Fruit fly (Drosophila melanogaster): ENCODE results near the gene CG13031.

CG13031 gene

dm6 chr3L:16724561-16724960 lies at the start of gene CG13031:
Gene CG13031, plus strand, starts transcription at chr3L:16724861.
- TF ChIP-seq CG11762 (GFP tag; optimal IDR thresholded peaks at IDR 0.05; ENCODE audit: insufficient read depth) (no peak), Smox (GFP tag; optimal IDR thresholded peaks at IDR 0.05) (no peak), Sox15 (GFP tag; optimal IDR thresholded peaks at IDR 0.05) (no peak), Ets21C (GFP tag; optimal IDR thresholded peaks at IDR 0.05) (no peak), ss (GFP tag; optimal IDR thresholded peaks at IDR 0.05) (no peak)

- peak; percentile 54 for TF ChIP-seq CG3919 (GFP tag; optimal IDR thresholded peaks at IDR 0.05)
- no peak for TF ChIP-seq CG8319 (GFP tag; optimal IDR thresholded peaks at IDR 0.05)
These were observed 45.1 kb upstream of the CG13031 start for dm6 chr3L:16679492-16680120.

dm6 chr3L:16682371-16682770 lies 42.3 kb upstream of the CG13031 start:
- TF ChIP-seq vri (GFP tag; optimal IDR thresholded peaks at IDR 0.05) (peak; percentile 91), Eip93F (GFP tag; optimal IDR thresholded peaks at IDR 0.05) (peak; percentile 60), Sox14 (GFP tag; optimal IDR thresholded peaks at IDR 0.05) (no peak)

- TF ChIP-seq achi (GFP tag; optimal IDR thresholded peaks at IDR 0.05) (peak; percentile 34), OdsH (GFP tag; optimal IDR thresholded peaks at IDR 0.05) (peak; percentile 9), CG32006 (GFP tag; optimal IDR thresholded peaks at IDR 0.05) (peak; percentile 70), spab (GFP tag; optimal IDR thresholded peaks at IDR 0.05) (no peak), Hr4 (GFP tag; optimal IDR thresholded peaks at IDR 0.05) (peak; percentile 64), Hr38 (GFP tag; optimal IDR thresholded peaks at IDR 0.05) (no peak), lz (GFP tag; optimal IDR thresholded peaks at IDR 0.05) (no peak), Smox (GFP tag; optimal IDR thresholded peaks at IDR 0.05) (no peak), Ets96B (tag; optimal IDR thresholded peaks at IDR 0.05) (no peak), fd85E (GFP tag; optimal IDR thresholded peaks at IDR 0.05) (no peak), Hr39 (GFP tag; optimal IDR thresholded peaks at IDR 0.05) (no peak), Sox102F (GFP tag; optimal IDR thresholded peaks at IDR 0.05) (no peak), Met (GFP tag; optimal IDR thresholded peaks at IDR 0.05) (no peak), CG3032 (tag; optimal IDR thresholded peaks at IDR 0.05) (no peak), Eip93F (GFP tag; optimal IDR thresholded peaks at IDR 0.05) (no peak), Ets21C (GFP tag; optimal IDR thresholded peaks at IDR 0.05) (no peak), CG6276 (GFP tag; optimal IDR thresholded peaks at IDR 0.05) (no peak), CG7368 (GFP tag; optimal IDR thresholded peaks at IDR 0.05) (no peak), Blimp-1 (GFP tag; optimal IDR thresholded peaks at IDR 0.05) (no peak), CG6163 (GFP tag; IDR thresholded peaks at IDR 0.05) (no peak), CG10669 (GFP tag; optimal IDR thresholded peaks at IDR 0.05) (no peak), salr (GFP tag; optimal IDR thresholded peaks at IDR 0.05) (no peak), esn (GFP tag; optimal IDR thresholded peaks at IDR 0.05) (no peak), dsx (GFP tag; optimal IDR thresholded peaks at IDR 0.05; ENCODE audit: poor library complexity, severe bottlenecking) (no peak), CG11762 (GFP tag; optimal IDR thresholded peaks at IDR 0.05; ENCODE audit: insufficient read depth) (no peak), CG16779 (tag; optimal IDR thresholded peaks at IDR 0.05) (no peak), CG11294 (GFP tag; IDR thresholded peaks at IDR 0.05) (no peak), Sox14 (GFP tag; optimal IDR thresholded peaks at IDR 0.05) (peak; percentile 5), CG6792 (GFP tag; optimal IDR thresholded peaks at IDR 0.05) (no peak), CG6808 (GFP tag; optimal IDR thresholded peaks at IDR 0.05) (no peak), CG6854 (GFP tag; optimal IDR thresholded peaks at IDR 0.05) (no peak), Eip78C (GFP tag) (peak; percentile 35), CG1621 (tag; optimal IDR thresholded peaks at IDR 0.05) (no peak), Gug (GFP tag; IDR thresholded peaks at IDR 0.05) (peak; percentile 32; the same call in 1 of the 2 replicates), dac (GFP tag; optimal IDR thresholded peaks at IDR 0.05) (no peak), CG3919 (GFP tag; optimal IDR thresholded peaks at IDR 0.05) (no peak), acj6 (GFP tag; optimal IDR thresholded peaks at IDR 0.05) (no peak), Eip75B (GFP tag; optimal IDR thresholded peaks at IDR 0.05) (no peak), pdm3 (GFP tag; optimal IDR thresholded peaks at IDR 0.05) (peak; percentile 26), CG10631 (GFP tag; optimal IDR thresholded peaks at IDR 0.05) (peak; percentile 51), CG4318 (GFP tag; optimal IDR thresholded peaks at IDR 0.05) (peak; percentile 17)
These were observed 41.7 kb upstream of the CG13031 start for dm6 chr3L:16683007-16683406.
